Worm (Caenorhabditis elegans): ENCODE results near the gene ocam-1.

ce11 chrV:14187104-14187503, 19.6 kb upstream of the ocam-1 start:
- TF ChIP-seq ama-1 (optimal IDR thresholded peaks at IDR 0.05) (no peak), ama-1 (GFP tag; optimal IDR thresholded peaks at IDR 0.05) (no peak), tlf-1 (GFP tag; optimal IDR thresholded peaks at IDR 0.05) (no peak), aptf-3 (GFP tag; IDR thresholded peaks at IDR 0.05) (no peak), atf-7 (tag; optimal IDR thresholded peaks at IDR 0.05) (no peak), F39B2.1 (GFP tag; IDR thresholded peaks at IDR 0.05) (no peak)

Data from whole organism, young adult.